Worm (Caenorhabditis elegans): ENCODE results near the gene Y51B9A.8.

The Y51B9A.8 gene

DNA sequence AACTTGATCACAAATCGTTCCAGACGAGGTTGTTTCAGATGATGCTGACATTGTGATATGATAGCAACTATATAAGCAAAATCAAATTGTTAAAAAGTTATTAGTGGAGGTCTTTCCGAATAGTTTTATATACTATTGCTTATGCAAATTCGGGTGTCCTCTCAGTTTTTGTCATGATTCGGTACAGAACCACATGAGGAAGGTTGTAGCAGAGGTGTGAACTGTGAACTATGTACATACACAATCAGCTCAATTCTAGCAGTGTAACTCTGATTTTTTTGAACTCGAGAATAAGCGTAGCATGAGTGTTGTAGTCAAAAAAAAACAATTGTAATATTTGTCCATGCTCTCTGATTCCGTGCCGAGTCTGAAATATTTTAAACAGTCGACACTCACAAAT, 4.4 kb downstream of the Y51B9A.8 start, which contains the start of gene Y51B9A.6:
Gene Y51B9A.6, minus strand, starts transcription at position 101 of the 400 bp plus-strand sequence.
- no peak for TF ChIP-seq tbx-37 (GFP tag; conservative IDR thresholded peaks at IDR 0.05)
- no peak for TF ChIP-seq ceh-36 (tag; optimal IDR thresholded peaks at IDR 0.05)
- no peak for TF ChIP-seq sea-1 (GFP tag; conservative IDR thresholded peaks at IDR 0.05)
- TF ChIP-seq hmbx-1 (tag; optimal IDR thresholded peaks at IDR 0.05), result no peak
- TF ChIP-seq ets-7 (tag; optimal IDR thresholded peaks at IDR 0.05), result no peak

DNA sequence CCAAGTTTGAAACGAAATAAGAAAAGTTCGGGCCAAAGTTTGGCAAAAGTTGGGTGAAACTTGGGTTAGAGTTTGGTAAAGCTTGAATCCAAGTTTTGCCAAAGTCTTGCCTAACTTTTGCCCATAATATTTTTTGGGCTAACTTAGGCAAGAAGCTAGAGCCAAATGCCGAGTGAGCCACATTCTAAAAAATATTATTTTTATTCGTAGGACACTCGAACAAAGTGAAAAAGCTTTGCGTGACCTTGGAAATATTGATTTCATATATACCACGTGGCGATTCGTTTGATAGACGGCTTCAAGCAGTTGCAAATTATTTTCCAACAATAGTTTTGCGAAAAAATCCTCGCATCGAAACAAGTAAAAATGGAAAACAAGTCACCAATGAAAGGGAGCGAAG, 5.2 kb downstream of the Y51B9A.8 start, which contains the start of gene Y51B9A.5:
Gene Y51B9A.5, plus strand, starts transcription at position 301 of the 400 bp plus-strand sequence.
- TF ChIP-seq scrt-1 (GFP tag; IDR thresholded peaks at IDR 0.05), result no peak
- TF ChIP-seq tbx-37 (GFP tag; conservative IDR thresholded peaks at IDR 0.05), result no peak
- no peak for TF ChIP-seq hmbx-1 (tag; optimal IDR thresholded peaks at IDR 0.05)
- TF ChIP-seq pes-1 (GFP tag; IDR thresholded peaks at IDR 0.05), result no peak
- no peak for TF ChIP-seq tbx-11 (GFP tag; IDR thresholded peaks at IDR 0.05)
- no peak for TF ChIP-seq F13C5.2 (tag; optimal IDR thresholded peaks at IDR 0.05)
- TF ChIP-seq hmg-4 (GFP tag; optimal IDR thresholded peaks at IDR 0.05), result no peak
- no peak for TF ChIP-seq aly-1 (tag; optimal IDR thresholded peaks at IDR 0.05)
- no peak for TF ChIP-seq ceh-36 (tag; optimal IDR thresholded peaks at IDR 0.05)
- TF ChIP-seq hnd-1 (tag; optimal IDR thresholded peaks at IDR 0.05), result no peak
- TF ChIP-seq B0310.2 (tag; optimal IDR thresholded peaks at IDR 0.05), result no peak
- no peak for TF ChIP-seq flt-1 (GFP tag; IDR thresholded peaks at IDR 0.05)
- no peak for TF ChIP-seq sea-1 (GFP tag; conservative IDR thresholded peaks at IDR 0.05)
- TF ChIP-seq ama-1 (optimal IDR thresholded peaks at IDR 0.05), result no peak
- no peak for TF ChIP-seq tra-4 (tag; optimal IDR thresholded peaks at IDR 0.05)
- no peak for TF ChIP-seq ets-7 (tag; optimal IDR thresholded peaks at IDR 0.05)
- no peak for TF ChIP-seq ceh-13 (GFP tag; optimal IDR thresholded peaks at IDR 0.05)

DNA sequence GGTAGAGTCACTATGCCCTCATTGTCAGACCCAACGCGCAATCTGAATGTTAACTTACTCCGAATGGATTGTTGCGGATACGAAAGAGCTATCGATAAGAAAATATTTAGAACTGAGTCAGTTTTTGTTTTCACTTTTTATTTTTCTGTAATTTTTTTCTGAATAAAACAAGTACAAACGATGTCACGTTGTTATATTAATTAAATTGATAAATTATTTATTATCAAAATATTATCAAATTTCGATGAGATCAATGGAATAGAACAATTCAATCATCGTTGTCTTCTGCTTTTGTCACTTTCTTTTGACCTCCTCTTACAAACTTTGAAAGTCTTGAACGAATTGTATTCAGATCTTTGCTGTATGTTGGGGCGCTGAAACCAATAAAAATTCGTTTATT, 8.4 kb downstream of the Y51B9A.8 start, which contains the start of gene mpz-6:
Gene mpz-6, minus strand, starts transcription at position 101 of the 400 bp plus-strand sequence.
- TF ChIP-seq ets-7 (tag; optimal IDR thresholded peaks at IDR 0.05), result no peak
- TF ChIP-seq B0310.2 (tag; optimal IDR thresholded peaks at IDR 0.05), result no peak
- TF ChIP-seq tra-4 (tag; optimal IDR thresholded peaks at IDR 0.05), result no peak
- TF ChIP-seq flt-1 (GFP tag; IDR thresholded peaks at IDR 0.05), result no peak
- TF ChIP-seq aly-1 (tag; optimal IDR thresholded peaks at IDR 0.05), result no peak
- no peak for TF ChIP-seq sea-1 (GFP tag; conservative IDR thresholded peaks at IDR 0.05)
- no peak for TF ChIP-seq ceh-13 (GFP tag; optimal IDR thresholded peaks at IDR 0.05)
- TF ChIP-seq hnd-1 (tag; optimal IDR thresholded peaks at IDR 0.05), result no peak
- TF ChIP-seq ama-1 (optimal IDR thresholded peaks at IDR 0.05), result no peak
- TF ChIP-seq pes-1 (GFP tag; IDR thresholded peaks at IDR 0.05), result no peak

ce11 chrII:9407469-9407868, 8.8 kb downstream of the Y51B9A.8 start, which contains the start of gene arrd-2:
arrd-2 (plus strand) TSS chrII:9407769.
- no peak for TF ChIP-seq sea-1 (GFP tag; conservative IDR thresholded peaks at IDR 0.05)
- no peak for TF ChIP-seq B0310.2 (tag; optimal IDR thresholded peaks at IDR 0.05)
- no peak for TF ChIP-seq ets-7 (tag; optimal IDR thresholded peaks at IDR 0.05)
- no peak for TF ChIP-seq ama-1 (optimal IDR thresholded peaks at IDR 0.05)
- TF ChIP-seq ceh-13 (GFP tag; optimal IDR thresholded peaks at IDR 0.05), result no peak
- no peak for TF ChIP-seq F13C5.2 (tag; optimal IDR thresholded peaks at IDR 0.05)
- TF ChIP-seq aly-1 (tag; optimal IDR thresholded peaks at IDR 0.05), result no peak
- TF ChIP-seq ceh-36 (tag; optimal IDR thresholded peaks at IDR 0.05), result no peak
- no peak for TF ChIP-seq scrt-1 (GFP tag; IDR thresholded peaks at IDR 0.05)
- no peak for TF ChIP-seq tra-4 (tag; optimal IDR thresholded peaks at IDR 0.05)
- TF ChIP-seq hmbx-1 (tag; optimal IDR thresholded peaks at IDR 0.05), result no peak

- TF ChIP-seq ceh-13 (GFP tag; optimal IDR thresholded peaks at IDR 0.05), result no peak
- TF ChIP-seq tra-4 (tag; optimal IDR thresholded peaks at IDR 0.05), result no peak
- TF ChIP-seq ets-7 (tag; optimal IDR thresholded peaks at IDR 0.05), result no peak
Observed at ce11 chrII:9411497-9411896, 12.8 kb downstream of the Y51B9A.8 start, which contains the start of gene M176.9. M176.9 (minus strand) TSS chrII:9411597.

DNA sequence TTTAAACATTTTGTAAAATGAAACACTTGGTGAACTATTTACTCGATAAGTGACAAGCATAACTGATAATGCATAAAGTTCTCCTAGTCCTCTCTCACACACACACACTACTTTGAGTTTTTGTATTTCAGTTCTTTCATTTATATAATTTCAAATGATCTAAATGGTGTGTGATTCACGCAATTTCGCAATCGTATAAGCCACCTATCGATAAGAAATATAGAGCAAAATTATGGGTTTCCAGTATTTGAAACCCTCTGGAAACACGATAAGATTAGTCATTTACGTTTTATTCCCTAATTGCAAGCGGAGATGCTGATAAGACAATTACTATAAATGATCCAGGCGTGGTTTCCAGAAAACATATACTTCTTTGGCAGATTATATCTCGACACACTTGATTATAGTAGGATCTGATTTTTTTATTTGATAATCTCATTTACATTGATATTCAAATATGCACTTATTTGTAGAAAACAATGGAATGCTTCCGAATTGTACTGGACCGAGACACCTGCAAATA, 13.5 kb downstream of the Y51B9A.8 start, which contains the start of gene arrd-3:
Gene arrd-3, plus strand, starts transcription at position 473 of the 523 bp plus-strand sequence.
- TF ChIP-seq sea-1 (GFP tag; conservative IDR thresholded peaks at IDR 0.05) (no peak), scrt-1 (GFP tag; IDR thresholded peaks at IDR 0.05) (no peak), ceh-13 (GFP tag; optimal IDR thresholded peaks at IDR 0.05) (no peak), ama-1 (optimal IDR thresholded peaks at IDR 0.05) (no peak), ceh-36 (tag; optimal IDR thresholded peaks at IDR 0.05) (no peak), B0310.2 (tag; optimal IDR thresholded peaks at IDR 0.05) (no peak), tra-4 (tag; optimal IDR thresholded peaks at IDR 0.05) (no peak), hmbx-1 (tag; optimal IDR thresholded peaks at IDR 0.05) (no peak), tbx-11 (GFP tag; IDR thresholded peaks at IDR 0.05) (no peak), F13C5.2 (tag; optimal IDR thresholded peaks at IDR 0.05) (no peak), hmg-4 (GFP tag; optimal IDR thresholded peaks at IDR 0.05) (no peak), aly-1 (tag; optimal IDR thresholded peaks at IDR 0.05) (no peak), hnd-1 (tag; optimal IDR thresholded peaks at IDR 0.05) (no peak), tbx-37 (GFP tag; conservative IDR thresholded peaks at IDR 0.05) (no peak), pes-1 (GFP tag; IDR thresholded peaks at IDR 0.05) (no peak), flt-1 (GFP tag; IDR thresholded peaks at IDR 0.05) (no peak)

DNA sequence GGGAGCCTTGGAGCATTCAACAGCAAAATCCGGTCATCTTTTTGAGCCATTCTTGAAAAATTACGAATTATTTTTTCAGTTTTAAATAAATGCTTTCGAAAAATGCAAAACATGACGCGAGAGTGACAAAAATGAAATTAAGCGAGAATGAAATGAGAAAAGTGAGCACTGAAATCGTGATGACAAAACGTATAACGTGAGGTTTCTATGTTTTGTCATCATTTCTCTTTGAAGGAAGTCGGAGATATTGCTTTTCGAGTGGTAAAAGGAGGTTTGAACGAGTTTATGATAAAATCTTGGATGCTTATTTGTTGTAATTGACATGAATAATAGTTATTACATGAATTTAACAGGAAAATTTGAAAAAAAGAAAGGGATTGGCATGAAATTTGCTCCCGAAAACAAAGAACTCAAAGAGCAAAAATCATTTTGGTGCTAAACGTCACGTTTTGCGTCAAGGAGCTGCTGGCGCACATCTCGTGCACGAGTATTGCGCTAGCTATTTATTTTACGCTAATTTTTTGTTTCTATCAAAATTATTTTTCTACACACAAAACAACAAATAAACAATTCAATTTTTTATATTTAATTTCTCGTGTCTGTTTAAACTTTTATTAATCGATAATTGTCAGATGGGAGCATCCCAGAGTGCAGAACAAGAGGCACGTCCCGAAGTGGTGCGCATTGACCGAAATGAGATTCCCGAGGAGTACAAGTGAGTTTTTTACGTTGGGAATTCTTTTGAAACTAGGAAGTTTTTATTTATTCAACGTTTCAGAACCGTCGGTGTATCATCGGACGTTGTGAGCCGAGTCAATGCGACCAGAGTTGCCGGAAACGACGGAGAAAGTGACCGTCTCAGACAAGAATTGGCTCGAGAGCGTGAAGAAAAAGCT, 18.0 kb downstream of the Y51B9A.8 start, which contains the start of the genes gss-1 and chch-3:
Gene gss-1, minus strand, starts transcription at position 51 of the 896 bp plus-strand sequence.
Gene chch-3, plus strand, starts transcription at position 633 of the 896 bp plus-strand sequence.
- no peak for TF ChIP-seq aly-1 (tag; optimal IDR thresholded peaks at IDR 0.05)
